Worm (Caenorhabditis elegans): ENCODE measurements around the gene fezf-1.
A peak's percentile ranks its signal among the peaks of the same experiment; 100 is the strongest.

fezf-1 gene

DNA sequence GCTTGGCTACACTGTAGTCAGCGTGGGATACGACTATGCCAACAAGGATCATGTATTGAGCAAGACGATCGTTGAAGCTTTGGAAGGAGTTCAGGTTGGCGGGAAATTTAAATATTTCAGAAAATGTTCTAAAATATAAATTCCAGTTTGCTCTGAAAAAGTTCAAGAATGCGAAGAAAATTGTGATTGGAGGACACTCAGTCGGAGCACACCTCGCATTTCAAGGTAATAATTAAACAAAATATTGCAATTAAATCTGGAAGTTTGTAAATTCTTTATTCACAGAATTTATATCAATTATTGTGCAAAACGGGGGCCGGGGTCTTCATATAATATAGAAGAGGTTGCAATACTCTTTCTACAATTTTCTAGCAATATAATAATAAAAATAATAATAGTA, 44.2 kb downstream of the fezf-1 start (continued):
- TF ChIP-seq lin-15B (tag; optimal IDR thresholded peaks at IDR 0.05) (no peak), saeg-2 (GFP tag; IDR thresholded peaks at IDR 0.05) (no peak), mdt-29 (GFP tag; IDR thresholded peaks at IDR 0.05) (no peak), lir-3 (tag; optimal IDR thresholded peaks at IDR 0.05) (no peak)

DNA sequence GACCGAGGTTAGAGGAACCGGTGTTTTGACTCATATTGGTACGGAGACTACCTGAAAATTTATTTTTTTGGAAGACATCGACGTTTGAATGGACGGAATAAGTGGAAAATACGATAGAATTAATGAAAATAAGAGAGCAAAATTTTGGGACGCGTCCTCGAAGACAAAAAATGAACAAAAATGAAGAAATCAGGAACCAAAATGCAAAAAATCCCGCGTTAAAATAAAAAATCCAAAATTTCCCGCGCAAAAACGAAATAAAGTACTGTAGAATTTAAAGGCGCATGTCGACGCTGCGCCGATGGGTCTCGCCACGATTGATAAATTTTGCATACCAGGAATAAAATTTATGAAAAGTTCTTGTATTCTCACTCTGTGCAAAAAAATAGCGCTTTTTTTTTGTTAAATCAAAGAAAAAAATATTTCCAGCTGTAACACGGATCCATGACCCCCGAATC, 46.2 kb downstream of the fezf-1 start, which contains the start of gene puf-3:
puf-3 (minus strand) TSS at position 51 of the 458 bp plus-strand sequence.
- TF ChIP-seq nhr-11 (tag; optimal IDR thresholded peaks at IDR 0.05) (no peak), F49E8.2 (tag; optimal IDR thresholded peaks at IDR 0.05; ENCODE audit: borderline replicate concordance) (peak; percentile 86), set-16 (GFP tag; IDR thresholded peaks at IDR 0.05) (no peak), Y48G9A.11 (GFP tag; IDR thresholded peaks at IDR 0.05) (peak; percentile 46; the same call in 1 of the 2 replicates), zip-2 (tag; optimal IDR thresholded peaks at IDR 0.05) (no peak), jun-1 (tag; optimal IDR thresholded peaks at IDR 0.05) (no peak), unc-130 (GFP tag; optimal IDR thresholded peaks at IDR 0.05) (peak; percentile 63), ztf-7 (tag; optimal IDR thresholded peaks at IDR 0.05) (no peak), zfp-3 (GFP tag; conservative IDR thresholded peaks at IDR 0.05) (no peak), dpl-1 (GFP tag; optimal IDR thresholded peaks at IDR 0.05) (no peak), lin-38 (GFP tag; IDR thresholded peaks at IDR 0.05) (peak; percentile 69), egl-43 (GFP tag; IDR thresholded peaks at IDR 0.05) (no peak), mxl-2 (GFP tag; conservative IDR thresholded peaks at IDR 0.05) (no peak), F10B5.3 (tag; optimal IDR thresholded peaks at IDR 0.05) (no peak), snpc-1.2 (GFP tag; IDR thresholded peaks at IDR 0.05) (peak; percentile 94), spr-3 (GFP tag; optimal IDR thresholded peaks at IDR 0.05) (no peak)

DNA sequence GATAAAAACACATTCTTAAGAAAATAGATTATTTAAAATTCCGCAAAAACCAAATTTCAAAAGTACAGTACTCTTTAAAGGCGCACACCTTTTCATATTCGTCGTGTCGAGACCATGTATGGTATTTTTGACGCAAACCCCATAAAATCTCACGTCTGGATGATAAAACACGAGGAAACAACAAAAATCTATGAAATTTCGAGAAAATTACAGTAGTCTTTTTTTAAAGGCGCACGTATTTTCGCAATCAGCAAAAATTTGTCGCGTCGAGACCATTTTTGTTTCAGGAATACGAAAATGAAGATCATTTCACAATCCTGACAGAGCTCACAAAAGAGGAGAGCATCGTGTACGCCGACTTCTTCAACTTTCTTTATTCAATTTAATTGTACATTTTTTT, 47.1 kb downstream of the fezf-1 start:
- TF ChIP-seq zip-2 (tag; optimal IDR thresholded peaks at IDR 0.05) (no peak), dmd-8 (GFP tag; IDR thresholded peaks at IDR 0.05) (no peak), nhr-42 (GFP tag; IDR thresholded peaks at IDR 0.05) (no peak), Y75B8A.6 (GFP tag; IDR thresholded peaks at IDR 0.05) (no peak), dve-1 (tag; optimal IDR thresholded peaks at IDR 0.05; ENCODE audit: insufficient read depth) (no peak), hif-1 (tag; optimal IDR thresholded peaks at IDR 0.05) (no peak), fkh-10 (GFP tag; optimal IDR thresholded peaks at IDR 0.05) (no peak), zfp-3 (GFP tag; conservative IDR thresholded peaks at IDR 0.05) (no peak), daf-16 (GFP tag; optimal IDR thresholded peaks at IDR 0.05) (no peak), daf-16 (tag; optimal IDR thresholded peaks at IDR 0.05) (peak; percentile 23), mes-2 (tag; optimal IDR thresholded peaks at IDR 0.05; ENCODE audit: poor library complexity, severe bottlenecking) (no peak), lin-15B (tag; optimal IDR thresholded peaks at IDR 0.05) (no peak), nhr-11 (tag; optimal IDR thresholded peaks at IDR 0.05) (no peak), T20F7.1 (GFP tag; optimal IDR thresholded peaks at IDR 0.05) (no peak), nhr-111 (GFP tag; optimal IDR thresholded peaks at IDR 0.05) (no peak), aha-1 (tag) (peak; percentile 76), skn-1 (tag; optimal IDR thresholded peaks at IDR 0.05) (no peak), unc-62 (GFP tag; optimal IDR thresholded peaks at IDR 0.05 in 1 of 2) (peak in 1 of 2 experiments; percentile 23), unc-62 (tag; optimal IDR thresholded peaks at IDR 0.05) (no peak), fos-1 (tag; optimal IDR thresholded peaks at IDR 0.05) (no peak), Y105C5A.15 (GFP tag; IDR thresholded peaks at IDR 0.05) (no peak), snpc-1.2 (GFP tag; IDR thresholded peaks at IDR 0.05) (peak; percentile 53; the same call in 1 of the 2 replicates), pha-4 (GFP tag; IDR thresholded peaks at IDR 0.05) (0 out of 2 replicates have a peak, but pooled peaks have one; percentile 31), pha-4 (tag; optimal IDR thresholded peaks at IDR 0.05) (no peak), gei-8 (GFP tag; optimal IDR thresholded peaks at IDR 0.05) (no peak), arid-1 (GFP tag; conservative IDR thresholded peaks at IDR 0.05) (0 out of 2 replicates have a peak, but pooled peaks have one; percentile 16), daf-8 (GFP tag; IDR thresholded peaks at IDR 0.05) (no peak), ceh-62 (tag; optimal IDR thresholded peaks at IDR 0.05) (no peak), ctbp-1 (GFP tag; IDR thresholded peaks at IDR 0.05) (no peak), lin-1 (GFP tag; IDR thresholded peaks at IDR 0.05) (no peak), ceh-28 (tag; optimal IDR thresholded peaks at IDR 0.05) (no peak), dmd-6 (GFP tag; IDR thresholded peaks at IDR 0.05) (no peak), ceh-82 (tag; optimal IDR thresholded peaks at IDR 0.05) (no peak), dmd-9 (GFP tag; IDR thresholded peaks at IDR 0.05) (no peak)
